Worm (Caenorhabditis elegans) whole organism, late embryonic: Measurements from ENCODE around the gene F29A7.4.

Source experiments
- C08G9.2 ChIP-seq: sonication (generic microtip); optimal IDR thresholded peaks from 2 replicates; lab custom pipeline; 2016; ENCODE audit warnings: mild to moderate bottlenecking, missing genetic modification characterization, moderate library complexity, missing compliant biosample characterization
- K09A11.1 ChIP-seq: sonication (generic microtip); optimal IDR thresholded peaks from 2 replicates; lab custom pipeline; 2017; ENCODE audit warnings: antibody characterized with exemption, mild to moderate bottlenecking, missing genetic modification characterization, missing compliant biosample characterization; ENCODE audit not compliant: insufficient read depth
- T23F11.4 ChIP-seq: fragments of 200-800 bp; sonication (Bioruptor generic); optimal IDR thresholded peaks from 2 replicates; lab custom pipeline; 2018; ENCODE audit warnings: mild to moderate bottlenecking, missing genetic modification characterization, missing compliant biosample characterization
- ahr-1 ChIP-seq: sonication (generic microtip); optimal IDR thresholded peaks from 2 replicates; lab custom pipeline; 2016; ENCODE audit warnings: missing genetic modification characterization, missing compliant biosample characterization
- ceh-14 ChIP-seq: sonication (generic microtip); optimal IDR thresholded peaks from 2 replicates; lab custom pipeline; 2016; ENCODE audit warnings: missing genotype, missing genetic modification characterization, missing compliant biosample characterization
- ceh-18 ChIP-seq: sonication (generic microtip); optimal IDR thresholded peaks from 2 replicates; lab custom pipeline; 2016; ENCODE audit warnings: missing genetic modification characterization, missing compliant biosample characterization
- ceh-2 ChIP-seq: sonication (generic microtip); optimal IDR thresholded peaks from 2 replicates; lab custom pipeline; 2016; ENCODE audit warnings: missing genotype, missing genetic modification characterization, missing compliant biosample characterization
- ceh-22 ChIP-seq: sonication (generic microtip); optimal IDR thresholded peaks from 2 replicates; lab custom pipeline; 2017; ENCODE audit warnings: missing biosample characterization, missing genetic modification characterization
- ceh-24 ChIP-seq: sonication (generic microtip); optimal IDR thresholded peaks from 2 replicates; lab custom pipeline; 2016; ENCODE audit warnings: mild to moderate bottlenecking, missing genetic modification characterization, missing compliant biosample characterization
- ceh-34 ChIP-seq: sonication (generic microtip); optimal IDR thresholded peaks from 2 replicates; lab custom pipeline; 2016; ENCODE audit warnings: mild to moderate bottlenecking, missing genetic modification characterization, missing compliant biosample characterization
- ceh-6 ChIP-seq: fragments of 200-800 bp; sonication (Bioruptor generic); optimal IDR thresholded peaks from 2 replicates; lab custom pipeline; 2018; ENCODE audit warnings: mild to moderate bottlenecking, missing genetic modification characterization, missing compliant biosample characterization
- dmd-4 ChIP-seq: sonication (generic microtip); optimal IDR thresholded peaks from 2 replicates; lab custom pipeline; 2016; ENCODE audit warnings: borderline replicate concordance, missing genetic modification characterization, missing compliant biosample characterization
- elt-4 ChIP-seq: sonication (generic microtip); optimal IDR thresholded peaks from 2 replicates; lab custom pipeline; 2016; ENCODE audit warnings: missing genetic modification characterization, missing compliant biosample characterization
- fax-1 ChIP-seq: sonication (generic microtip); optimal IDR thresholded peaks from 2 replicates; lab custom pipeline; 2016; ENCODE audit warnings: missing genotype, missing genetic modification characterization, missing compliant biosample characterization
- fkh-10 ChIP-seq: fragments of 150-350 bp; optimal IDR thresholded peaks from 2 replicates; lab custom pipeline; 2014; ENCODE audit warnings: missing biosample characterization, missing genetic modification reagents, missing genetic modification characterization
- gmeb-2 ChIP-seq: sonication (generic microtip); optimal IDR thresholded peaks from 2 replicates; lab custom pipeline; 2016; ENCODE audit warnings: missing genetic modification characterization, inconsistent platforms, missing compliant biosample characterization
- hlh-30 ChIP-seq: sonication (generic microtip); optimal IDR thresholded peaks from 2 replicates; lab custom pipeline; 2017; ENCODE audit warnings: antibody characterized with exemption, missing genetic modification characterization, missing compliant biosample characterization; ENCODE audit not compliant: insufficient read depth
- hlh-6 ChIP-seq: sonication (generic microtip); optimal IDR thresholded peaks from 2 replicates; lab custom pipeline; 2016; ENCODE audit warnings: missing genotype, missing genetic modification characterization, missing compliant biosample characterization
- hlh-8 ChIP-seq: sonication (generic microtip); optimal IDR thresholded peaks from 2 replicates; lab custom pipeline; 2016; ENCODE audit warnings: missing genotype, missing genetic modification characterization, missing compliant biosample characterization
- lim-6 ChIP-seq: sonication (generic microtip); optimal IDR thresholded peaks from 2 replicates; lab custom pipeline; 2016; ENCODE audit warnings: missing genetic modification characterization, missing compliant biosample characterization
- lin-11 ChIP-seq: fragments of 200-800 bp; sonication (Bioruptor generic); optimal IDR thresholded peaks from 2 replicates; lab custom pipeline; 2018; ENCODE audit warnings: mild to moderate bottlenecking, missing genetic modification characterization, missing compliant biosample characterization
- mec-3 ChIP-seq: sonication (generic microtip); optimal IDR thresholded peaks from 2 replicates; lab custom pipeline; 2016; ENCODE audit warnings: borderline replicate concordance, missing genetic modification characterization, missing compliant biosample characterization
- nfya-1 ChIP-seq: sonication (generic microtip); optimal IDR thresholded peaks from 2 replicates; lab custom pipeline; 2017; ENCODE audit warnings: missing genetic modification characterization, mild to moderate bottlenecking, missing compliant biosample characterization, antibody characterized with exemption, moderate library complexity
- nhr-11 ChIP-seq: fragments of 150-350 bp; optimal IDR thresholded peaks from 2 replicates; lab custom pipeline; 2014; ENCODE audit warnings: missing biosample characterization, missing genetic modification characterization
- nhr-232 ChIP-seq: sonication (generic microtip); optimal IDR thresholded peaks from 2 replicates; lab custom pipeline; 2016; ENCODE audit warnings: missing genetic modification characterization, missing compliant biosample characterization
- npax-4 ChIP-seq: sonication (generic microtip); optimal IDR thresholded peaks from 2 replicates; lab custom pipeline; 2016; ENCODE audit warnings: missing genetic modification characterization, missing compliant biosample characterization
- pag-3 ChIP-seq: sonication (generic microtip); optimal IDR thresholded peaks from 2 replicates; lab custom pipeline; 2016; ENCODE audit warnings: missing compliant biosample characterization, missing genetic modification characterization, borderline replicate concordance
- pax-1 ChIP-seq: fragments of 150-350 bp; optimal IDR thresholded peaks from 2 replicates; lab custom pipeline; 2014; ENCODE audit warnings: missing biosample characterization, missing genetic modification characterization
- pqm-1 ChIP-seq: sonication (generic microtip); optimal IDR thresholded peaks from 2 replicates; lab custom pipeline; 2016; ENCODE audit warnings: missing genetic modification characterization, missing compliant biosample characterization
- pros-1 ChIP-seq: fragments of 150-350 bp; optimal IDR thresholded peaks from 2 replicates; lab custom pipeline; 2014; ENCODE audit warnings: missing biosample characterization, missing genetic modification reagents, missing genetic modification characterization
- rnt-1 ChIP-seq: sonication (generic microtip); optimal IDR thresholded peaks from 2 replicates; lab custom pipeline; 2016; ENCODE audit warnings: missing genetic modification characterization, missing compliant biosample characterization
- sox-2 ChIP-seq: fragments of 200-800 bp; sonication (Bioruptor generic); IDR thresholded peaks from 2 replicates; pipeline ENCODE4 v1.3.6; 2022; ENCODE audit warnings: missing genetic modification reagents, missing genetic modification characterization, missing compliant biosample characterization
- sox-4 ChIP-seq: sonication (generic microtip); optimal IDR thresholded peaks from 2 replicates; lab custom pipeline; 2017; ENCODE audit warnings: mild to moderate bottlenecking, missing genetic modification characterization, inconsistent platforms, missing compliant biosample characterization
- syd-9 ChIP-seq: sonication (generic microtip); optimal IDR thresholded peaks from 2 replicates; lab custom pipeline; 2016; ENCODE audit warnings: mild to moderate bottlenecking, missing genetic modification characterization, moderate library complexity, missing compliant biosample characterization
- tbx-2 ChIP-seq: sonication (generic microtip); optimal IDR thresholded peaks from 2 replicates; lab custom pipeline; 2016; ENCODE audit warnings: missing genetic modification characterization, missing compliant biosample characterization
- tbx-7 ChIP-seq: sonication (generic microtip); optimal IDR thresholded peaks from 2 replicates; lab custom pipeline; 2016; ENCODE audit warnings: missing genotype, missing genetic modification characterization, missing compliant biosample characterization
- ttx-3 ChIP-seq: sonication (generic microtip); optimal IDR thresholded peaks from 2 replicates; lab custom pipeline; 2016; ENCODE audit warnings: missing genetic modification reagents, missing genetic modification characterization, missing compliant biosample characterization
- unc-55 ChIP-seq: sonication (generic microtip); optimal IDR thresholded peaks from 2 replicates; lab custom pipeline; 2017; ENCODE audit warnings: missing biosample characterization, missing genetic modification reagents, missing genetic modification characterization
- ztf-16 ChIP-seq: sonication (generic microtip); optimal IDR thresholded peaks from 2 replicates; lab custom pipeline; 2017; ENCODE audit warnings: missing genetic modification characterization, missing compliant biosample characterization

Gene F29A7.4

DNA sequence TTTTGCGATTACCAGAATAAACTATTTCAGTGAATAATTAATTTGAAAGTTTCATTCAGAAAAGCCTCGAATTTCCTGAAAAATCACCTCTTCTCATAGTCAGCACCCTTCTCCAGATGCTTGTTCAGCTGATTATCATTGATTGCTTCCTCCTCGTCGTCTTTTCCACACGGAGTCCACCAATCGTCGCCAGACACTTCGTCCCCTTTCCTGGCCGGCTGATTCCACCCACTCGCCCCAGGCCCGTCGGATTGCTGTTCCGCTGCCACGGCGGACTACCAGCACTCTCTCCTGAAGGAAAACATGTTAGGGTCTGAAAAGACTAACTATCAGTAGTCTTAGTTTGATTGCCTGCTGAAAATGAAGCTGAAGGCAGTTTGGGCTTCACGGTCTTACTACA is 31.0 kb downstream of the F29A7.4 start:
- TF ChIP-seq ceh-24 (tag; lab: Kevin White, UChicago) (no peak), ttx-3 (tag; lab: Kevin White, UChicago) (no peak), ceh-34 (no peak), dmd-4 (no peak), ceh-14 (no peak), sox-2 (GFP tag; lab: Robert Waterston, UW) (no peak), gmeb-2 (tag; lab: Kevin White, UChicago) (no peak), fkh-10 (GFP tag; lab: Kevin White, UChicago) (no peak), nhr-11 (tag; lab: Kevin White, UChicago) (no peak), hlh-30 (tag; lab: Kevin White, UChicago) (no peak), C08G9.2 (tag; lab: Kevin White, UChicago) (no peak), ceh-2 (tag; lab: Kevin White, UChicago) (no peak), T23F11.4 (no peak), fax-1 (tag; lab: Kevin White, UChicago) (no peak), tbx-7 (tag; lab: Kevin White, UChicago) (no peak), npax-4 (tag; lab: Kevin White, UChicago) (no peak), syd-9 (tag; lab: Kevin White, UChicago) (no peak), pag-3 (no peak)

DNA sequence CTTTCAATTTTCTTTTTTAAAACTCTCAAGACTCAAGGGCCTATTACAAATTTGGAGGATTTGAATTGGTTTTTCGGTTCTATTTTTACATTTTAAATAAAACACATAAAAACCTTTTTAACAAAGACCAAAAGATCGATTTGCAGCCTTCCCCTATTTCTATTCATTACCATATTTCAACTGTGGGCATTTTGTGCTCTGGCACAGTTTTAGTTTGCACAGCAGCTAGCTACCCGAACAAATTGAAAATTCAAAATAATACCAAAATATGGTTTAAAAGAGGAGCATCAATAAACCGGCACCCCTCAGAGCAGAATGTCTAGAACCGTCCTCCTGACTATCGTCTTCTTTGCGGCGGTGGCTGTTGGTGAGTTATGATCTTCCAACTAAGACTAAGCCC is 31.6 kb downstream of the F29A7.4 start, which contains the start of gene F08D12.2:
Gene F08D12.2, plus strand, starts transcription at position 301 of the 400 bp plus-strand sequence.
- TF ChIP-seq gmeb-2 (tag; lab: Kevin White, UChicago) = no peak
- no peak for TF ChIP-seq pros-1 (tag; lab: Kevin White, UChicago)
- TF ChIP-seq nfya-1 (tag; lab: Kevin White, UChicago) = no peak
- no peak for TF ChIP-seq tbx-7 (tag; lab: Kevin White, UChicago)

DNA sequence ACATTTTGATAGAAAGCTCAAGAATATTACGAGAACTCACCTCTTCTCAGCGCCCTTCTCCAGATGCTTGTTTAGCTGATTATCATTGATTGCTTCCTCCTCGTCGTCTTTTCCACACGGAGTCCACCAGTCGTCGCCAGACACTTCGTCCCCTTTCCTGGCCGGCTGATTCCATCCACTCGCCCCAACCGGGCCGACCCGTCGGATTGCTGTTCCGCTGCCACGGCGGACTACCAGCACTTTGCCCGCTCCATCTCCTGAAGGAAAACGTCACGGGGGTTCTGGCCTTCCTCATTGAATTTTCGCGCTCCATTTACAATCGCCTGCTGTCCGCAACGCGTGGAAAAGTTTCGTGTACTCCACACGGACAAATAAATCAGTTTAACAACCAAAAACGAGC is 33.6 kb downstream of the F29A7.4 start:
- no peak for TF ChIP-seq pros-1 (tag; lab: Kevin White, UChicago)
- no peak for TF ChIP-seq nfya-1 (tag; lab: Kevin White, UChicago)
- TF ChIP-seq hlh-8 (tag; lab: Kevin White, UChicago) = no peak
- TF ChIP-seq tbx-2 (tag; lab: Kevin White, UChicago) = no peak
- TF ChIP-seq mec-3 (tag; lab: Kevin White, UChicago) = no peak

DNA sequence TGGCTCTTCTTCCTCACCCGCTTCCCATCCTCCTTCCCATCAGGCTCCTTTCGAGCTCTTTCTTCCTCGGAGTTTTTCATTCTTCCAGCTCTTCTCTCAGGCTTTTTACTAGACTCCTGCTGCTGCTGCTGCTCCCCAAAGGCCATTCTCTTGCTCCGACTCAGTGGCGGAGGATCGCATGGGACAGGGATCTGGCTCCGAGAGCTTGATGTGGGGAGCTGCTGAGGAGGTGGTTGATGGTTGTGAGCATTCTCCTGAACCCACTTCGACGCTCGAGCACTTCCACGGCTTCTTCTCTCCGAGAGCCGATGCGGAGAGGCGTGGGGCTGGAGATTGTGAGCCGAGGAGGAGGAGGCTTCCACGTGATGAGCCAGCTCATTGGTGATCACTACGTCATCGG is 36.0 kb downstream of the F29A7.4 start:
- TF ChIP-seq dmd-4 (no peak), ceh-18 (no peak), tbx-2 (tag; lab: Kevin White, UChicago) (no peak), hlh-6 (tag; lab: Kevin White, UChicago) (peak; percentile 10), nfya-1 (tag; lab: Kevin White, UChicago) (no peak)

DNA sequence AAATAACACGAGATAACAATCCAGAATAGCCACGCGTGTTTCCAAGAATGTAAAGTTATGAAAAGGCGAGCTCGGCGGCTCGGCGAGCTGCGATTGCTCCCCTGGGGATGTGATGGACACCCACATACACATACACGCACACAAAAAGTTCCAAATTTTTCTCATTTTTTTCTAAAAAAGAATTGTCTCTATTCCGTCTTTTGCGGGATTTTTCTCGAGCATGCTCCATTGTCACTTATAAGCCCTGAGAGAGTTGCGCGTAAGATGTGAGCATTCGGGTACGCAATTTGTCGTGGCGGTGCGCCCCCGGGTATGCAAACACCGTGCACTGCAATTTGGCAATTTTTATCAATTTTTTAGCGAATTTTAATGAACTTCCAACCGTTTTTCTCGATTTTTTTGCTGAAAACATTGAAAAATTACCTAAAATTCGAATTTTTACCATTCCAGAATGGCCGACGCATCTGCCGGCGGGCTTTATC is 37.3 kb downstream of the F29A7.4 start, which contains the start of the genes F08D12.12 and srpa-72:
Gene F08D12.12, minus strand, starts transcription at position 51 of the 482 bp plus-strand sequence.
Gene srpa-72, plus strand, starts transcription at position 451 of the 482 bp plus-strand sequence.
- TF ChIP-seq ceh-22 (tag; lab: Kevin White, UChicago) (no peak), hlh-30 (tag; lab: Kevin White, UChicago) (no peak)

DNA sequence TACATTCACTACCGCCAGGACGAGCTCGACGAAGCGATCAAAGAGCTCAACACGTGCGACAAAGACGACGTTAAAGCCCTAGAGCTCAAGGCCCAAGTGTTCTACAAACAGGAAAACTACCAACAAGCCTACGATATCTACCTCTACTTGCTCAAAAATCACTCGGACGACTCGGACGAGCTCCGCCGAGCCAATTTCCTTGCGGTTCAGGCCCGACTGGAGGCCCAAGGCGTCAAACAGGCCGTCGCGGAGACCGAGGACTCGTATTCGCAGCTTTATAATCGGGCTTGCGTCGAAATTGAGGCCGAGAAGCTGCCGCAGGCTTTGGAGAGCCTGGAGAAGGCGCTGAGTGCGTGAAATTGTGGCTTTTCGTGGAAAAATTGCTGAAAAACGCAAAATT is 38.1 kb downstream of the F29A7.4 start:
- no peak for TF ChIP-seq pqm-1 (tag; lab: Kevin White, UChicago)
- no peak for TF ChIP-seq lin-11 (tag; lab: Kevin White, UChicago)
- TF ChIP-seq ceh-18 = no peak
- TF ChIP-seq hlh-6 (tag; lab: Kevin White, UChicago) = no peak
- no peak for TF ChIP-seq elt-4 (tag; lab: Kevin White, UChicago)
- TF ChIP-seq ztf-16 = no peak
- no peak for TF ChIP-seq pros-1 (tag; lab: Kevin White, UChicago)
- no peak for TF ChIP-seq sox-4 (tag; lab: Kevin White, UChicago)
- TF ChIP-seq nhr-232 = no peak
- TF ChIP-seq unc-55 (GFP tag; lab: Kevin White, UChicago) = no peak
- no peak for TF ChIP-seq tbx-7 (tag; lab: Kevin White, UChicago)
- no peak for TF ChIP-seq pax-1 (tag; lab: Kevin White, UChicago)
- no peak for TF ChIP-seq lim-6 (tag; lab: Kevin White, UChicago)
- TF ChIP-seq T23F11.4 = no peak
- no peak for TF ChIP-seq nfya-1 (tag; lab: Kevin White, UChicago)
- no peak for TF ChIP-seq ahr-1 (tag; lab: Kevin White, UChicago)
- no peak for TF ChIP-seq K09A11.1
- TF ChIP-seq ceh-6 (GFP tag; lab: Kevin White, UChicago) = no peak
- TF ChIP-seq rnt-1 = no peak
- TF ChIP-seq, all 69 proteins: peak for 0
